Fruit fly (Drosophila melanogaster): ENCODE data around the gene CG4960.

DNA sequence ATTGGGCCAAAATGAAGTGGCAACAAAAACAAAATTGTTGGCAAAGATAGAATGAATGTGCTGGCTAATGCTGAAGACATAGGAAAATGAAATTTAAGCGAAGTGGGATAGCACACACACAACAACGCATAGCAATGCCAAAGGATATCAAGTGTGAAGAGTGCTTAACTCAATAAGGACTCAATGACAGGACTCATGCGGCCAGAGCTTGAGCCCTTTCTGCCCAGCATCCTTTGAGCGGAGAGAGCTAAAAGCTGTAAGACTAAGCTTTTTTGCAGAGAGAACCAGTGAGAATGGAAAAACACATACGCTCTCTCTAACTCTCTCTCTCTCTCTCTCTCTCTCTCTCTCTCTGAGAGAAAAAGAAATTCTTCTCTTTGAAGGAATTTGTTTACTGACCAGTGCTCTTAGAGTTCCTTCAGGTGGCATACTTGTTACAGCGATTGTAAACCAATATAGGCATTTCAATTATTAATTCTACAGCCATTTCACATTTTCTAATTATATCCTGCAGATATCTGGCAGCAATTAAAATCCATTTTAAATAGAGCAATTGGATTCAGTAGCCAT is 4.2 kb downstream of the CG4960 start:
- no peak for TF ChIP-seq Hr96 (GFP tag; optimal IDR thresholded peaks at IDR 0.05)
- no peak for TF ChIP-seq CG5204 (GFP tag; optimal IDR thresholded peaks at IDR 0.05)
- TF ChIP-seq Clk (GFP tag; optimal IDR thresholded peaks at IDR 0.05) = no peak
- no peak for TF ChIP-seq CG7101 (tag; optimal IDR thresholded peaks at IDR 0.05)
- no peak for TF ChIP-seq pad (GFP tag; optimal IDR thresholded peaks at IDR 0.05)
- TF ChIP-seq CG7045 (GFP tag; optimal IDR thresholded peaks at IDR 0.05) = no peak
- no peak for TF ChIP-seq kay (GFP tag; ENCODE audit: borderline replicate concordance)
- no peak for TF ChIP-seq Crg-1 (GFP tag; optimal IDR thresholded peaks at IDR 0.05)
- TF ChIP-seq toe (GFP tag; optimal IDR thresholded peaks at IDR 0.05) = no peak
- TF ChIP-seq cnc (optimal IDR thresholded peaks at IDR 0.05) = no peak
- no peak for TF ChIP-seq tj (GFP tag; optimal IDR thresholded peaks at IDR 0.05)
